Fruit fly (Drosophila melanogaster) whole organism, embryonic: ENCODE data around the gene Hip1.
A peak's percentile ranks its signal among the peaks of the same experiment; 100 is the strongest.

ENCODE experiments used
- Bgb ChIP-seq: fragments of 200-800 bp; sonication (Bioruptor generic); IDR thresholded peaks from 2 replicates; pipeline ENCODE4 v1.3.6; 2022; ENCODE audit warnings: missing biosample characterization, missing genetic modification characterization; ENCODE audit not compliant: partially characterized antibody
- Bteb2 ChIP-seq: fragments of 200-800 bp; sonication (Bioruptor generic); optimal IDR thresholded peaks from 2 replicates; lab custom pipeline; 2016; ENCODE audit warnings: missing biosample characterization, missing genetic modification characterization
- CG18262 ChIP-seq: fragments of 200-800 bp; optimal IDR thresholded peaks from 3 replicates; lab custom pipeline; 2019; ENCODE audit warnings: missing biosample characterization, mild to moderate bottlenecking, missing genetic modification characterization, moderate library complexity
- CG2116 ChIP-seq: fragments of 200-800 bp; sonication (Bioruptor generic); optimal IDR thresholded peaks from 3 replicates; lab custom pipeline; 2018; ENCODE audit warnings: missing biosample characterization, mild to moderate bottlenecking, missing genetic modification characterization
- CG30020 ChIP-seq: fragments of 200-800 bp; optimal IDR thresholded peaks from 2 replicates; lab custom pipeline; 2019; ENCODE audit warnings: missing biosample characterization, mild to moderate bottlenecking, missing genetic modification characterization, moderate library complexity
- CG34224 ChIP-seq: fragments of 200-800 bp; sonication (Bioruptor generic); IDR thresholded peaks from 3 replicates; pipeline ENCODE4 v1.3.6; 2022; ENCODE audit warnings: missing biosample characterization, missing genetic modification characterization; ENCODE audit not compliant: partially characterized antibody
- CG3847 ChIP-seq: fragments of 200-800 bp; sonication (Bioruptor generic); IDR thresholded peaks from 2 replicates; pipeline ENCODE4 v1.3.6; 2022; ENCODE audit warnings: missing biosample characterization, missing genetic modification characterization
- CG6791 ChIP-seq: fragments of 200-800 bp; sonication (Bioruptor generic); IDR thresholded peaks from 3 replicates; pipeline ENCODE4 v1.3.6; 2022; ENCODE audit warnings: missing biosample characterization, missing genetic modification characterization; ENCODE audit not compliant: partially characterized antibody
- CG9609 ChIP-seq: fragments of 200-800 bp; sonication (Bioruptor generic); optimal IDR thresholded peaks from 3 replicates; lab custom pipeline; 2016; ENCODE audit warnings: missing biosample characterization, missing genetic modification characterization
- Dbx ChIP-seq: fragments of 200-800 bp; sonication (Bioruptor generic); IDR thresholded peaks from 3 replicates; pipeline ENCODE4 v1.3.6; 2022; ENCODE audit warnings: missing biosample characterization, missing genetic modification characterization
- Dll ChIP-seq: fragments of 200-800 bp; sonication (Bioruptor generic); IDR thresholded peaks from 4 replicates; pipeline ENCODE4 v1.3.6; 2022; ENCODE audit warnings: missing biosample characterization, missing genetic modification characterization; ENCODE audit not compliant: partially characterized antibody
- Dref ChIP-seq: fragments of 200-800 bp; sonication (Bioruptor generic); IDR thresholded peaks from 2 replicates; pipeline ENCODE4 v1.3.6; 2022; ENCODE audit warnings: missing biosample characterization, missing genetic modification characterization
- E2f2 ChIP-seq: fragments of 200-800 bp; sonication (Bioruptor generic); IDR thresholded peaks from 2 replicates; pipeline ENCODE4 v1.3.6; 2022; ENCODE audit warnings: missing biosample characterization, missing genetic modification characterization
- HLH4C ChIP-seq: fragments of 200-800 bp; sonication (Bioruptor generic); IDR thresholded peaks from 3 replicates; pipeline ENCODE4 v1.3.6; 2022; ENCODE audit warnings: missing biosample characterization, missing genetic modification characterization; ENCODE audit not compliant: partially characterized antibody
- Hey ChIP-seq: fragments of 200-800 bp; sonication (Bioruptor generic); optimal IDR thresholded peaks from 3 replicates; lab custom pipeline; 2018; ENCODE audit warnings: missing biosample characterization, mild to moderate bottlenecking, missing genetic modification characterization
- Kr ChIP-seq: fragments of 200-800 bp; sonication (Bioruptor generic); optimal IDR thresholded peaks from 2 replicates; lab custom pipeline; 2017; ENCODE audit warnings: missing biosample characterization, mild to moderate bottlenecking, missing genetic modification characterization
- Med ChIP-seq: fragments of 200-800 bp; sonication (Bioruptor generic); peaks from one replicate; lab custom pipeline; 2016; ENCODE audit warnings: missing biosample characterization, missing genetic modification characterization, mild to moderate bottlenecking, inconsistent platforms, moderate library complexity
- Xbp1 ChIP-seq: fragments of 200-800 bp; sonication (Bioruptor generic); optimal IDR thresholded peaks from 3 replicates; lab custom pipeline; 2016; ENCODE audit warnings: missing biosample characterization, mild to moderate bottlenecking, missing genetic modification characterization
- ash1 ChIP-seq: fragments of 200-800 bp; sonication (Bioruptor generic); optimal IDR thresholded peaks from 2 replicates; lab custom pipeline; 2018; ENCODE audit warnings: missing biosample characterization, mild to moderate bottlenecking, missing genetic modification characterization
- btn ChIP-seq: fragments of 200-800 bp; sonication (Bioruptor generic); optimal IDR thresholded peaks from 2 replicates; lab custom pipeline; 2016; ENCODE audit warnings: missing biosample characterization, missing genetic modification characterization
- chinmo ChIP-seq: fragments of 200-800 bp; sonication (Bioruptor generic); IDR thresholded peaks from 4 replicates; pipeline ENCODE4 v1.3.6; 2022; ENCODE audit warnings: missing biosample characterization, missing genetic modification characterization; ENCODE audit not compliant: partially characterized antibody
- crol ChIP-seq: fragments of 200-800 bp; sonication (Bioruptor generic); IDR thresholded peaks from 2 replicates; pipeline ENCODE4 v1.3.6; 2022; ENCODE audit warnings: missing biosample characterization, missing genetic modification characterization
- gfzf ChIP-seq: fragments of 200-800 bp; sonication (Bioruptor generic); optimal IDR thresholded peaks from 2 replicates; lab custom pipeline; 2016; ENCODE audit warnings: missing biosample characterization, mild to moderate bottlenecking, missing genetic modification characterization, moderate library complexity
- gsb-n ChIP-seq: fragments of 200-800 bp; sonication (Bioruptor generic); optimal IDR thresholded peaks from 3 replicates; lab custom pipeline; 2018; ENCODE audit warnings: missing biosample characterization, mild to moderate bottlenecking, missing genetic modification characterization
- hb ChIP-seq: fragments of 200-800 bp; sonication (Bioruptor generic); IDR thresholded peaks from 3 replicates; pipeline ENCODE4 v1.3.6; 2022; ENCODE audit warnings: missing biosample characterization, missing genetic modification characterization; ENCODE audit not compliant: partially characterized antibody
- ind ChIP-seq: fragments of 200-800 bp; sonication (Bioruptor generic); optimal IDR thresholded peaks from 3 replicates; lab custom pipeline; 2016; ENCODE audit warnings: missing biosample characterization, missing genetic modification characterization
- insv ChIP-seq, 2 experiments: fragments of 200-800 bp; sonication (Bioruptor generic); optimal IDR thresholded peaks; 3 replicates each; lab custom pipeline; 2016 to 2018; ENCODE audit warnings: missing biosample characterization in 2 of 2, missing genetic modification characterization in 2 of 2
- mirr ChIP-seq: fragments of 200-800 bp; sonication (Bioruptor generic); optimal IDR thresholded peaks from 3 replicates; lab custom pipeline; 2018; ENCODE audit warnings: missing biosample characterization, mild to moderate bottlenecking, missing genetic modification characterization
- nerfin-2 ChIP-seq: fragments of 200-800 bp; sonication (Bioruptor generic); IDR thresholded peaks from 2 replicates; pipeline ENCODE4 v1.3.6; 2022; ENCODE audit warnings: missing biosample characterization, missing genetic modification characterization; ENCODE audit not compliant: partially characterized antibody
- oc ChIP-seq: fragments of 200-800 bp; sonication (Bioruptor generic); optimal IDR thresholded peaks from 2 replicates; lab custom pipeline; 2018; ENCODE audit warnings: missing biosample characterization, mild to moderate bottlenecking, missing genetic modification characterization, moderate library complexity
- pita ChIP-seq: fragments of 200-800 bp; sonication (Bioruptor generic); optimal IDR thresholded peaks from 2 replicates; lab custom pipeline; 2017; ENCODE audit warnings: missing biosample characterization, mild to moderate bottlenecking, missing genetic modification characterization
- sna ChIP-seq: fragments of 200-800 bp; sonication (Bioruptor generic); IDR thresholded peaks from 2 replicates; pipeline ENCODE4 v1.3.6; 2022; ENCODE audit warnings: missing biosample characterization, missing genetic modification characterization; ENCODE audit not compliant: partially characterized antibody
- tll ChIP-seq, 2 experiments: fragments of 200-800 bp in 1 of 2; fragments of >200 bp in 1 of 2; sonication (Bioruptor generic) in 1 of 2; optimal IDR thresholded peaks; 2 replicates each; lab custom pipeline; 2017 to 2019; ENCODE audit warnings: missing biosample characterization in 2 of 2, missing genetic modification characterization in 2 of 2, mild to moderate bottlenecking in 1 of 2, moderate library complexity in 1 of 2
- trem ChIP-seq: fragments of 200-800 bp; optimal IDR thresholded peaks from 3 replicates; lab custom pipeline; 2019; ENCODE audit warnings: missing biosample characterization, mild to moderate bottlenecking, missing genetic modification characterization, moderate library complexity
- twi ChIP-seq: fragments of 200-800 bp; optimal IDR thresholded peaks from 2 replicates; lab custom pipeline; 2019; ENCODE audit warnings: missing biosample characterization, mild to moderate bottlenecking, missing genetic modification characterization, moderate library complexity
- tx ChIP-seq: fragments of 200-800 bp; sonication (Bioruptor generic); optimal IDR thresholded peaks from 2 replicates; lab custom pipeline; 2016; ENCODE audit warnings: missing biosample characterization, missing genetic modification characterization

Hip1 gene

dm6 chr3L:12732742-12733141 is 40.6 kb downstream of the Hip1 start (continued):
- peak; percentile 60; the same call in 1 of the 2 replicates for TF ChIP-seq sna
- TF ChIP-seq CG6791 (GFP tag; lab: Robert Waterston, UW) = peak; percentile 69
- no peak for TF ChIP-seq Dbx (GFP tag; lab: Robert Waterston, UW)
- no peak for TF ChIP-seq Bteb2 (GFP tag; lab: Kevin White, UChicago)
- TF ChIP-seq insv (GFP tag; optimal IDR thresholded peaks at IDR 0.05; lab: Kevin White, UChicago) = peak in 1 of 2 experiments; percentile 20
- peak; percentile 68 for TF ChIP-seq Bgb (GFP tag; lab: Robert Waterston, UW)
- peak; percentile 55 for TF ChIP-seq Med (GFP tag; lab: Kevin White, UChicago)
- TF ChIP-seq E2f2 (GFP tag; lab: Robert Waterston, UW) = peak; percentile 100
- peak; percentile 79 for TF ChIP-seq CG2116 (GFP tag; lab: Kevin White, UChicago)
- no peak for TF ChIP-seq btn (GFP tag; lab: Kevin White, UChicago)
- no peak for TF ChIP-seq CG9609 (GFP tag; lab: Kevin White, UChicago)
- peak; percentile 10 for TF ChIP-seq gfzf (GFP tag; lab: Kevin White, UChicago)
- TF ChIP-seq trem (tag; lab: Kevin White, UChicago) = peak; percentile 43
- peak; percentile 67; the same call in 2 of the 3 replicates for TF ChIP-seq HLH4C (GFP tag; lab: Robert Waterston, UW)
- TF ChIP-seq chinmo (GFP tag; lab: Robert Waterston, UW) = peak; percentile 66; the same call in 1 of the 4 replicates
- peak; percentile 95 for TF ChIP-seq Dref (GFP tag; lab: Robert Waterston, UW)
- TF ChIP-seq CG30020 = peak; percentile 22
- peak; percentile 52 for TF ChIP-seq pita
- no peak for TF ChIP-seq CG18262 (tag; lab: Kevin White, UChicago)
- peak; percentile 13; the same call in 1 of the 3 replicates for TF ChIP-seq hb (GFP tag; lab: Robert Waterston, UW)
- TF ChIP-seq nerfin-2 (GFP tag; lab: Robert Waterston, UW) = peak; percentile 55; the same call in 1 of the 2 replicates

dm6 chr3L:12729601-12730000 is 43.8 kb downstream of the Hip1 start:
- TF ChIP-seq chinmo (GFP tag; lab: Robert Waterston, UW) (0 out of 4 replicates have a peak, but pooled peaks have one; percentile 19), ash1 (GFP tag; lab: Kevin White, UChicago) (no peak), oc (tag; lab: Kevin White, UChicago) (peak; percentile 8), Hey (peak; percentile 97), tll (GFP tag; optimal IDR thresholded peaks at IDR 0.05; lab: Kevin White, UChicago) (peak in 1 of 2 experiments; percentile 90)

dm6 chr3L:12727212-12727611 is 46.2 kb downstream of the Hip1 start:
- TF ChIP-seq Dll (GFP tag; lab: Robert Waterston, UW) (no peak), gsb-n (tag; lab: Kevin White, UChicago) (peak; percentile 66), Kr (GFP tag; lab: Kevin White, UChicago) (peak; percentile 37), twi (tag; lab: Kevin White, UChicago) (peak; percentile 19), CG34224 (no peak), Hey (peak; percentile 82), CG3847 (no peak), tx (GFP tag; lab: Kevin White, UChicago) (no peak), Xbp1 (GFP tag; lab: Kevin White, UChicago) (no peak), oc (tag; lab: Kevin White, UChicago) (peak; percentile 8), ind (GFP tag; lab: Kevin White, UChicago) (no peak), crol (GFP tag; lab: Robert Waterston, UW) (peak; percentile 57; the same call in 1 of the 2 replicates), mirr (peak; percentile 8)
